Fruit fly (Drosophila melanogaster) whole organism, embryonic: ENCODE results near the gene Spps.

Experiments used
- Aef1 ChIP-seq: fragments of 200-800 bp; sonication (Bioruptor generic); IDR thresholded peaks from 3 replicates; pipeline ENCODE4 v1.3.6; 2022; ENCODE audit warnings: missing biosample characterization, missing genetic modification characterization
- Atf6 ChIP-seq: fragments of 200-800 bp; sonication (Bioruptor generic); IDR thresholded peaks from 2 replicates; pipeline ENCODE4 v1.3.6; 2022; ENCODE audit warnings: missing biosample characterization, missing genetic modification characterization
- CG10147 ChIP-seq: fragments of 200-800 bp; sonication (Bioruptor generic); optimal IDR thresholded peaks from 2 replicates; lab custom pipeline; 2019; ENCODE audit warnings: missing biosample characterization, mild to moderate bottlenecking, missing genetic modification characterization, moderate library complexity
- CG10267 ChIP-seq: fragments of 200-800 bp; sonication (Bioruptor generic); optimal IDR thresholded peaks from 2 replicates; lab custom pipeline; 2018; ENCODE audit warnings: missing biosample characterization, mild to moderate bottlenecking, missing genetic modification characterization, moderate library complexity
- CG10565 ChIP-seq: fragments of 200-800 bp; sonication (Bioruptor generic); optimal IDR thresholded peaks from 3 replicates; lab custom pipeline; 2016; ENCODE audit warnings: missing biosample characterization, mild to moderate bottlenecking, missing genetic modification characterization
- CG12219 ChIP-seq: fragments of 200-800 bp; sonication (Bioruptor generic); optimal IDR thresholded peaks from 3 replicates; lab custom pipeline; 2018; ENCODE audit warnings: missing biosample characterization, mild to moderate bottlenecking, missing genetic modification characterization
- CG12744 ChIP-seq: fragments of 200-800 bp; sonication (Bioruptor generic); optimal IDR thresholded peaks from 2 replicates; lab custom pipeline; 2016; ENCODE audit warnings: missing biosample characterization, missing genetic modification characterization
- CG13424 ChIP-seq: fragments of 200-800 bp; sonication (Bioruptor generic); optimal IDR thresholded peaks from 2 replicates; lab custom pipeline; 2019; ENCODE audit warnings: missing biosample characterization, mild to moderate bottlenecking, missing genetic modification characterization, moderate library complexity
- CG1603 ChIP-seq: fragments of 200-800 bp; sonication (Bioruptor generic); optimal IDR thresholded peaks from 2 replicates; lab custom pipeline; 2019; ENCODE audit warnings: missing biosample characterization, mild to moderate bottlenecking, missing genetic modification characterization, moderate library complexity
- CG16813 ChIP-seq: fragments of 200-800 bp; sonication (Bioruptor generic); IDR thresholded peaks from 3 replicates; pipeline ENCODE4 v1.3.6; 2022; ENCODE audit warnings: missing biosample characterization, missing genetic modification characterization; ENCODE audit not compliant: partially characterized antibody
- CG17186 ChIP-seq: fragments of 200-800 bp; sonication (Bioruptor generic); optimal IDR thresholded peaks from 3 replicates; lab custom pipeline; 2017; ENCODE audit warnings: missing biosample characterization, missing genetic modification reagents, missing genetic modification characterization
- CG17912 ChIP-seq: fragments of 200-800 bp; sonication (Bioruptor generic); optimal IDR thresholded peaks from 2 replicates; lab custom pipeline; 2018; ENCODE audit warnings: missing biosample characterization, mild to moderate bottlenecking, missing genetic modification characterization
- CG3065 ChIP-seq: fragments of 200-800 bp; sonication (Bioruptor generic); optimal IDR thresholded peaks from 2 replicates; lab custom pipeline; 2016; ENCODE audit warnings: missing biosample characterization, missing genetic modification characterization
- CG33213 ChIP-seq: fragments of 200-800 bp; sonication (Bioruptor generic); optimal IDR thresholded peaks from 3 replicates; lab custom pipeline; 2016; ENCODE audit warnings: missing biosample characterization, missing genetic modification characterization
- CG42726 ChIP-seq: fragments of 200-800 bp; sonication (Bioruptor generic); IDR thresholded peaks from 2 replicates; pipeline ENCODE4 v1.3.6; 2022; ENCODE audit warnings: missing biosample characterization, missing genetic modification characterization; ENCODE audit not compliant: partially characterized antibody
- CG4360 ChIP-seq: fragments of 200-800 bp; sonication (Bioruptor generic); IDR thresholded peaks from 2 replicates; pipeline ENCODE4 v1.3.6; 2022; ENCODE audit warnings: missing biosample characterization, missing genetic modification characterization
- CG6254 ChIP-seq: fragments of 200-800 bp; sonication (Bioruptor generic); optimal IDR thresholded peaks from 3 replicates; lab custom pipeline; 2017; ENCODE audit warnings: mild to moderate bottlenecking, missing biosample characterization, missing genetic modification reagents, missing genetic modification characterization
- CG6654 ChIP-seq: fragments of 200-800 bp; sonication (Bioruptor generic); optimal IDR thresholded peaks from 2 replicates; lab custom pipeline; 2017; ENCODE audit warnings: missing biosample characterization, mild to moderate bottlenecking, missing genetic modification characterization
- CG6683 ChIP-seq: fragments of 200-800 bp; sonication (Bioruptor generic); optimal IDR thresholded peaks from 2 replicates; lab custom pipeline; 2017; ENCODE audit warnings: missing biosample characterization, mild to moderate bottlenecking, missing genetic modification characterization, missing genetic modification reagents
- CG7357 ChIP-seq: fragments of 200-800 bp; sonication (Bioruptor generic); IDR thresholded peaks from 3 replicates; pipeline ENCODE4 v1.3.6; 2022; ENCODE audit warnings: missing biosample characterization, missing genetic modification characterization
- Chrac-16 ChIP-seq: fragments of 200-800 bp; sonication (Bioruptor generic); optimal IDR thresholded peaks from 3 replicates; lab custom pipeline; 2016; ENCODE audit warnings: missing biosample characterization, missing genetic modification characterization
- CkIIα-i1 ChIP-seq: fragments of 200-800 bp; sonication (Bioruptor generic); IDR thresholded peaks from 2 replicates; pipeline ENCODE4 v1.3.6; 2022; ENCODE audit warnings: missing biosample characterization, missing genetic modification characterization
- D ChIP-seq, 2 experiments: fragments of 200-800 bp in 1 of 2; fragments of >200 bp in 1 of 2; sonication (Bioruptor generic) in 1 of 2; optimal IDR thresholded peaks; 2 replicates in 1 of 2; 3 replicates in 1 of 2; lab custom pipeline; 2017; ENCODE audit warnings: mild to moderate bottlenecking in 1 of 2, missing biosample characterization in 1 of 2, missing genetic modification characterization in 1 of 2, missing genetic modification reagents in 1 of 2
- Dbx ChIP-seq: fragments of 200-800 bp; sonication (Bioruptor generic); IDR thresholded peaks from 3 replicates; pipeline ENCODE4 v1.3.6; 2022; ENCODE audit warnings: missing biosample characterization, missing genetic modification characterization
- Deaf1 ChIP-seq: fragments of 200-800 bp; optimal IDR thresholded peaks from 3 replicates; lab custom pipeline; 2019; ENCODE audit warnings: missing biosample characterization, mild to moderate bottlenecking, missing genetic modification characterization, moderate library complexity
- Fer1 ChIP-seq: fragments of 200-800 bp; sonication (Bioruptor generic); optimal IDR thresholded peaks from 2 replicates; lab custom pipeline; 2017; ENCODE audit warnings: missing biosample characterization, mild to moderate bottlenecking, missing genetic modification characterization
- HLH4C ChIP-seq: fragments of 200-800 bp; sonication (Bioruptor generic); IDR thresholded peaks from 3 replicates; pipeline ENCODE4 v1.3.6; 2022; ENCODE audit warnings: missing biosample characterization, missing genetic modification characterization; ENCODE audit not compliant: partially characterized antibody
- Hand ChIP-seq: fragments of 200-800 bp; sonication (Bioruptor generic); optimal IDR thresholded peaks from 2 replicates; lab custom pipeline; 2017; ENCODE audit warnings: mild to moderate bottlenecking, missing biosample characterization, missing genetic modification reagents, missing genetic modification characterization
- Lhr ChIP-seq: fragments of 200-800 bp; sonication (Bioruptor generic); optimal IDR thresholded peaks from 3 replicates; lab custom pipeline; 2017; ENCODE audit warnings: mild to moderate bottlenecking, missing biosample characterization, missing genetic modification reagents, missing genetic modification characterization
- Lim3 ChIP-seq: fragments of 200-800 bp; sonication (Bioruptor generic); IDR thresholded peaks from 2 replicates; pipeline ENCODE4 v1.3.6; 2022; ENCODE audit warnings: missing biosample characterization, missing genetic modification characterization
- Mes4 ChIP-seq: fragments of 200-800 bp; sonication (Bioruptor generic); optimal IDR thresholded peaks from 2 replicates; lab custom pipeline; 2016; ENCODE audit warnings: missing biosample characterization, missing genetic modification characterization
- Sry-β ChIP-seq: fragments of 200-800 bp; sonication (Bioruptor generic); optimal IDR thresholded peaks from 2 replicates; lab custom pipeline; 2018; ENCODE audit warnings: missing biosample characterization, mild to moderate bottlenecking, missing genetic modification characterization, moderate library complexity
- ac ChIP-seq: fragments of 200-800 bp; sonication (Bioruptor generic); optimal IDR thresholded peaks from 3 replicates; lab custom pipeline; 2017; ENCODE audit warnings: missing biosample characterization, mild to moderate bottlenecking, missing genetic modification characterization
- bsh ChIP-seq, 2 experiments: fragments of 200-800 bp; sonication (Bioruptor generic); optimal IDR thresholded peaks; 2 replicates each; lab custom pipeline; 2017 to 2018; ENCODE audit warnings: mild to moderate bottlenecking in 2 of 2, missing biosample characterization in 2 of 2, missing genetic modification characterization in 2 of 2, moderate library complexity in 1 of 2
- corto ChIP-seq: fragments of 200-800 bp; sonication (Bioruptor generic); optimal IDR thresholded peaks from 2 replicates; lab custom pipeline; 2016; ENCODE audit warnings: missing biosample characterization, mild to moderate bottlenecking, missing genetic modification characterization, moderate library complexity
- dati ChIP-seq: fragments of 200-800 bp; sonication (Bioruptor generic); IDR thresholded peaks from 2 replicates; pipeline ENCODE4 v1.3.6; 2022; ENCODE audit warnings: missing biosample characterization, missing genetic modification characterization
- ewg ChIP-seq: fragments of 200-800 bp; sonication (Bioruptor generic); optimal IDR thresholded peaks from 3 replicates; lab custom pipeline; 2017; ENCODE audit warnings: mild to moderate bottlenecking, missing biosample characterization, missing genetic modification reagents, missing genetic modification characterization
- fd3F ChIP-seq: fragments of 200-800 bp; sonication (Bioruptor generic); optimal IDR thresholded peaks from 2 replicates; lab custom pipeline; 2018; ENCODE audit warnings: missing biosample characterization, mild to moderate bottlenecking, missing genetic modification characterization, moderate library complexity
- gro ChIP-seq: fragments of 200-800 bp; sonication (Bioruptor generic); optimal IDR thresholded peaks from 2 replicates; lab custom pipeline; 2016; ENCODE audit warnings: missing biosample characterization, missing genetic modification characterization
- jigr1 ChIP-seq: fragments of 200-800 bp; sonication (Bioruptor generic); IDR thresholded peaks from 3 replicates; pipeline ENCODE4 v1.3.6; 2022; ENCODE audit warnings: missing biosample characterization, missing genetic modification characterization
- jing ChIP-seq: fragments of 200-800 bp; sonication (Bioruptor generic); optimal IDR thresholded peaks from 2 replicates; lab custom pipeline; 2018; ENCODE audit warnings: missing biosample characterization, mild to moderate bottlenecking, missing genetic modification characterization
- ken ChIP-seq: fragments of 200-800 bp; sonication (Bioruptor generic); IDR thresholded peaks from 3 replicates; pipeline ENCODE4 v1.3.6; 2022; ENCODE audit warnings: missing biosample characterization, missing genetic modification characterization
- nerfin-2 ChIP-seq: fragments of 200-800 bp; sonication (Bioruptor generic); IDR thresholded peaks from 2 replicates; pipeline ENCODE4 v1.3.6; 2022; ENCODE audit warnings: missing biosample characterization, missing genetic modification characterization; ENCODE audit not compliant: partially characterized antibody
- pros ChIP-seq: fragments of 200-800 bp; sonication (Bioruptor generic); optimal IDR thresholded peaks from 3 replicates; lab custom pipeline; 2019; ENCODE audit warnings: missing biosample characterization, mild to moderate bottlenecking, missing genetic modification characterization, moderate library complexity
- tin ChIP-seq: fragments of 200-800 bp; sonication (Bioruptor generic); optimal IDR thresholded peaks from 3 replicates; lab custom pipeline; 2016; ENCODE audit warnings: missing biosample characterization, missing genetic modification characterization
- toy ChIP-seq: fragments of 200-800 bp; sonication (Bioruptor generic); IDR thresholded peaks from 2 replicates; pipeline ENCODE4 v1.3.6; 2022; ENCODE audit warnings: missing biosample characterization, missing genetic modification characterization
- ttk ChIP-seq: fragments of 200-800 bp; sonication (Bioruptor generic); IDR thresholded peaks from 2 replicates; pipeline ENCODE4 v2.1.2; 2022; ENCODE audit warnings: missing biosample characterization, missing genetic modification characterization

Spps gene

DNA sequence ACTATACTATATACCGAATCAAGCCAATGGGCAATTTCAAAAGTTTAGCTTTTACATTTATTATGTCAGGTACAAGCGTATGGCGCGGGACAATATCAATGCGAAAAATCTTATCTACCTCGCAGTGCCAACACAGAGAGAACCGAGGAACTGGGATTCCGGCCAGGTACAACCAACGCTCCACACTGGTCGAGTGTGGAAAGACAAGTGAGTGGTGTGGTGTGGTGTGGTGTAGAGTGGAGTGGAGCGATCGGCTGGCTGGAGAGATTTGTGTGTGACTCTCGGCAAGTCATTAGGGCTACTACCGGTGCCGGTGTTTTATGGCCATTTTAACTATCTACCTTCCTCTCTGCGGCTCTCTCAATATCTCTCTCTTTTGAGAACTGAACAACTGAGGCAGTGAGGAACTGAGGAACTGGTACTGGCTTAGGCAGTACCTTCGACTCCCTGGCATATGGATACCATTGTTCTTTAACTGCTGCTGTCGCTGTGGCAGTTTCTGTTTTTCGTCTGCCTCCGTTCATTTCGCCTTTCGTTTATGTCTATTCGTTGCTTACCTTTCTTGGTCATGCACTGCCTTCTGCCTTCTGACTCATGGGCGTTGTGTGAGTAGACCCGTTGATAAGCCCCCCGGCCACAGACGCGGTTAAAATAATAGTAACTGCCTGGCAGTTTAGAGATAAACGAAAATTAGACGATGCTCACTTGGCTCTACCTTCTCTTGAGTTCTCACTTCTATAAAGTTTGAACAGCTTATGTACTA lies 32.7 kb upstream of the Spps start (continued):
- peak; percentile 37 for TF ChIP-seq Sry-β
- TF ChIP-seq pros = peak; percentile 53
- TF ChIP-seq CG12744 (GFP tag; lab: Kevin White, UChicago) = peak; percentile 72
- 0 out of 2 replicates have a peak, but pooled peaks have one; percentile 36 for TF ChIP-seq dati (GFP tag; lab: Robert Waterston, UW)
- peak; percentile 87 for TF ChIP-seq Dbx (GFP tag; lab: Robert Waterston, UW)
- peak; percentile 73 for TF ChIP-seq CG7357
- TF ChIP-seq fd3F = peak; percentile 84
- peak; percentile 85 for TF ChIP-seq gro (GFP tag; lab: Kevin White, UChicago)
- peak; percentile 12 for TF ChIP-seq CG10565
- peak; percentile 77 for TF ChIP-seq CG6683 (GFP tag; lab: Kevin White, UChicago)
- peak; percentile 73 for TF ChIP-seq Aef1 (GFP tag; lab: Robert Waterston, UW)
- peak; percentile 83 to 92 for TF ChIP-seq bsh (GFP tag; optimal IDR thresholded peaks at IDR 0.05; lab: Kevin White, UChicago)
- TF ChIP-seq ken (GFP tag; lab: Robert Waterston, UW) = peak; percentile 66
- TF ChIP-seq D (optimal IDR thresholded peaks at IDR 0.05; lab: Kevin White, UChicago) = peak; percentile 83
- TF ChIP-seq D (GFP tag; optimal IDR thresholded peaks at IDR 0.05; lab: Kevin White, UChicago) = peak; percentile 87
- no peak for TF ChIP-seq Lhr
- peak; percentile 82 for TF ChIP-seq ewg
- TF ChIP-seq CG33213 (GFP tag; lab: Kevin White, UChicago) = peak; percentile 76
- peak; percentile 89 for TF ChIP-seq tin (GFP tag; lab: Kevin White, UChicago)
- TF ChIP-seq CkIIα-i1 (GFP tag; lab: Robert Waterston, UW) = no peak
- TF ChIP-seq CG42726 (GFP tag; lab: Robert Waterston, UW) = no peak
- peak; percentile 88 for TF ChIP-seq CG6254 (GFP tag; lab: Kevin White, UChicago)
- TF ChIP-seq Deaf1 (tag; lab: Kevin White, UChicago) = peak; percentile 39
- TF ChIP-seq CG17912 (GFP tag; lab: Kevin White, UChicago) = no peak
- peak; percentile 74 for TF ChIP-seq ttk (GFP tag; lab: Robert Waterston, UW)
- TF ChIP-seq HLH4C (GFP tag; lab: Robert Waterston, UW) = no peak
- peak; percentile 86 for TF ChIP-seq CG13424 (tag; lab: Kevin White, UChicago)
- peak; percentile 83 for TF ChIP-seq jing
- TF ChIP-seq Hand (GFP tag; lab: Kevin White, UChicago) = peak; percentile 75
- peak; percentile 92 for TF ChIP-seq CG12219 (GFP tag; lab: Kevin White, UChicago)
- no peak for TF ChIP-seq CG16813 (GFP tag; lab: Robert Waterston, UW)
- TF ChIP-seq Atf6 (GFP tag; lab: Robert Waterston, UW) = peak; percentile 84; the same call in 1 of the 2 replicates
- TF ChIP-seq CG10147 (GFP tag; lab: Kevin White, UChicago) = peak; percentile 89
- peak; percentile 94 for TF ChIP-seq CG1603
- TF ChIP-seq ac (GFP tag; lab: Kevin White, UChicago) = peak; percentile 78
- peak; percentile 85 for TF ChIP-seq CG3065 (GFP tag; lab: Kevin White, UChicago)
- peak; percentile 49; the same call in 2 of the 3 replicates for TF ChIP-seq jigr1 (GFP tag; lab: Robert Waterston, UW)
- peak; percentile 60 for TF ChIP-seq toy (GFP tag; lab: Robert Waterston, UW)
- TF ChIP-seq Fer1 (GFP tag; lab: Kevin White, UChicago) = peak; percentile 89
- TF ChIP-seq CG4360 (GFP tag; lab: Robert Waterston, UW) = no peak
- TF ChIP-seq CG10267 (tag; lab: Kevin White, UChicago) = peak; percentile 82
- peak; percentile 75 for TF ChIP-seq Mes4 (GFP tag; lab: Kevin White, UChicago)
- TF ChIP-seq Chrac-16 (GFP tag; lab: Kevin White, UChicago) = peak; percentile 91
- no peak for TF ChIP-seq nerfin-2 (GFP tag; lab: Robert Waterston, UW)
- peak; percentile 58 for TF ChIP-seq CG17186 (GFP tag; lab: Kevin White, UChicago)
- peak; percentile 37; the same call in 1 of the 2 replicates for TF ChIP-seq Lim3
- TF ChIP-seq corto (GFP tag; lab: Kevin White, UChicago) = peak; percentile 91
- peak; percentile 80 for TF ChIP-seq CG6654 (GFP tag; lab: Kevin White, UChicago)
